Fruit fly (Drosophila melanogaster) whole organism, embryonic: ENCODE data around the gene CG31344.

ENCODE experiments used
- Abd-B ChIP-seq: fragments of 200-800 bp; sonication (Bioruptor generic); optimal IDR thresholded peaks from 2 replicates; lab custom pipeline; 2018; ENCODE audit warnings: missing biosample characterization, mild to moderate bottlenecking, missing genetic modification characterization, moderate library complexity
- Asciz ChIP-seq: fragments of 200-800 bp; sonication (Bioruptor generic); optimal IDR thresholded peaks from 2 replicates; lab custom pipeline; 2017; ENCODE audit warnings: missing biosample characterization, mild to moderate bottlenecking, missing genetic modification characterization, missing genetic modification reagents
- Atf6 ChIP-seq: fragments of 200-800 bp; sonication (Bioruptor generic); IDR thresholded peaks from 2 replicates; pipeline ENCODE4 v1.3.6; 2022; ENCODE audit warnings: missing biosample characterization, missing genetic modification characterization
- CG10267 ChIP-seq: fragments of 200-800 bp; sonication (Bioruptor generic); optimal IDR thresholded peaks from 2 replicates; lab custom pipeline; 2018; ENCODE audit warnings: missing biosample characterization, mild to moderate bottlenecking, missing genetic modification characterization, moderate library complexity
- CG10543 ChIP-seq: fragments of 200-800 bp; sonication (Bioruptor generic); optimal IDR thresholded peaks from 3 replicates; lab custom pipeline; 2017; ENCODE audit warnings: missing biosample characterization, mild to moderate bottlenecking, missing genetic modification characterization, moderate library complexity
- CG10654 ChIP-seq: fragments of 200-800 bp; sonication (Bioruptor generic); optimal IDR thresholded peaks from 2 replicates; lab custom pipeline; 2016; ENCODE audit warnings: missing biosample characterization, missing genetic modification characterization
- CG10979 ChIP-seq: fragments of 200-800 bp; sonication (Bioruptor generic); optimal IDR thresholded peaks from 2 replicates; lab custom pipeline; 2018; ENCODE audit warnings: missing biosample characterization, mild to moderate bottlenecking, missing genetic modification characterization, moderate library complexity
- CG11695 ChIP-seq: fragments of 200-800 bp; sonication (Bioruptor generic); IDR thresholded peaks from 3 replicates; pipeline ENCODE4 v1.3.6; 2022; ENCODE audit warnings: missing biosample characterization, missing genetic modification characterization
- CG12236 ChIP-seq: fragments of 200-800 bp; sonication (Bioruptor generic); optimal IDR thresholded peaks from 2 replicates; lab custom pipeline; 2016; ENCODE audit warnings: missing biosample characterization, missing genetic modification characterization
- CG12391 ChIP-seq: fragments of 200-800 bp; sonication (Bioruptor generic); optimal IDR thresholded peaks from 3 replicates; lab custom pipeline; 2018; ENCODE audit warnings: missing biosample characterization, mild to moderate bottlenecking, missing genetic modification characterization, moderate library complexity
- CG12942 ChIP-seq: fragments of 200-800 bp; sonication (Bioruptor generic); optimal IDR thresholded peaks from 3 replicates; lab custom pipeline; 2016; ENCODE audit warnings: missing biosample characterization, missing genetic modification characterization
- CG13624 ChIP-seq: fragments of 200-800 bp; sonication (Bioruptor generic); optimal IDR thresholded peaks from 2 replicates; lab custom pipeline; 2016; ENCODE audit warnings: missing biosample characterization, missing genetic modification characterization
- CG14014 ChIP-seq: fragments of 200-800 bp; sonication (Bioruptor generic); IDR thresholded peaks from 2 replicates; pipeline ENCODE4 v1.3.6; 2022; ENCODE audit warnings: missing biosample characterization, missing genetic modification characterization
- CG18599 ChIP-seq: fragments of 200-800 bp; sonication (Bioruptor generic); optimal IDR thresholded peaks from 3 replicates; lab custom pipeline; 2017; ENCODE audit warnings: missing biosample characterization, missing genetic modification characterization, mild to moderate bottlenecking, moderate library complexity, missing genetic modification reagents
- CG30431 ChIP-seq: fragments of 200-800 bp; sonication (Bioruptor generic); optimal IDR thresholded peaks from 2 replicates; lab custom pipeline; 2017; ENCODE audit warnings: missing biosample characterization, missing genetic modification characterization
- CG4820 ChIP-seq: fragments of 200-800 bp; sonication (Bioruptor generic); optimal IDR thresholded peaks from 3 replicates; lab custom pipeline; 2016; ENCODE audit warnings: missing biosample characterization, missing genetic modification characterization
- CG4854 ChIP-seq: fragments of 200-800 bp; sonication (Bioruptor generic); optimal IDR thresholded peaks from 2 replicates; lab custom pipeline; 2016; ENCODE audit warnings: missing biosample characterization, missing genetic modification characterization, inconsistent platforms
- CG6683 ChIP-seq: fragments of 200-800 bp; sonication (Bioruptor generic); optimal IDR thresholded peaks from 2 replicates; lab custom pipeline; 2017; ENCODE audit warnings: missing biosample characterization, mild to moderate bottlenecking, missing genetic modification characterization, missing genetic modification reagents
- CG7963 ChIP-seq: fragments of 200-800 bp; sonication (Bioruptor generic); IDR thresholded peaks from 3 replicates; pipeline ENCODE4 v1.3.6; 2022; ENCODE audit warnings: missing biosample characterization, missing genetic modification characterization; ENCODE audit not compliant: partially characterized antibody
- D19B ChIP-seq: fragments of 200-800 bp; sonication (Bioruptor generic); optimal IDR thresholded peaks from 2 replicates; lab custom pipeline; 2017; ENCODE audit warnings: missing biosample characterization, mild to moderate bottlenecking, missing genetic modification characterization
- Dek ChIP-seq: fragments of 200-800 bp; sonication (Bioruptor generic); optimal IDR thresholded peaks from 3 replicates; lab custom pipeline; 2019; ENCODE audit warnings: missing biosample characterization, mild to moderate bottlenecking, missing genetic modification characterization, moderate library complexity
- Doc3 ChIP-seq: fragments of 200-800 bp; sonication (Bioruptor generic); IDR thresholded peaks from 3 replicates; pipeline ENCODE4 v1.3.6; 2022; ENCODE audit warnings: missing biosample characterization, missing genetic modification characterization; ENCODE audit not compliant: partially characterized antibody
- Ets65A ChIP-seq: fragments of 200-800 bp; sonication (Bioruptor generic); peaks from one replicate; lab custom pipeline; 2016; ENCODE audit warnings: missing biosample characterization, missing genetic modification characterization
- Hr78 ChIP-seq, 2 experiments: fragments of 200-800 bp in 1 of 2; fragments of >200 bp in 1 of 2; sonication (Bioruptor generic) in 1 of 2; optimal IDR thresholded peaks; 2 replicates each; lab custom pipeline; 2017 to 2019; ENCODE audit warnings: missing biosample characterization in 2 of 2, missing genetic modification characterization in 2 of 2, mild to moderate bottlenecking in 1 of 2, moderate library complexity in 1 of 2
- Neu2 ChIP-seq: fragments of 200-800 bp; sonication (Bioruptor generic); optimal IDR thresholded peaks from 3 replicates; lab custom pipeline; 2016; ENCODE audit warnings: missing biosample characterization, missing genetic modification characterization, borderline replicate concordance
- Optix ChIP-seq: fragments of 200-800 bp; sonication (Bioruptor generic); IDR thresholded peaks from 3 replicates; pipeline ENCODE4 v1.3.6; 2022; ENCODE audit warnings: missing biosample characterization, missing genetic modification characterization
- Ssrp ChIP-seq: fragments of 200-800 bp; sonication (Bioruptor generic); optimal IDR thresholded peaks from 2 replicates; lab custom pipeline; 2018; ENCODE audit warnings: missing biosample characterization, mild to moderate bottlenecking, missing genetic modification characterization, moderate library complexity
- ab ChIP-seq: fragments of 200-800 bp; sonication (Bioruptor generic); optimal IDR thresholded peaks from 2 replicates; lab custom pipeline; 2016; ENCODE audit warnings: missing biosample characterization, missing genetic modification characterization
- ap ChIP-seq: fragments of 200-800 bp; sonication (Bioruptor generic); IDR thresholded peaks from 2 replicates; pipeline ENCODE4 v1.3.6; 2022; ENCODE audit warnings: missing biosample characterization, missing genetic modification characterization
- bowl ChIP-seq: fragments of 200-800 bp; sonication (Bioruptor generic); IDR thresholded peaks from 2 replicates; pipeline ENCODE4 v1.3.6; 2022; ENCODE audit warnings: missing biosample characterization, missing genetic modification characterization
- cad ChIP-seq: fragments of >200 bp; optimal IDR thresholded peaks from 2 replicates; lab custom pipeline; 2017; ENCODE audit warnings: missing biosample characterization, missing genetic modification characterization
- chif ChIP-seq, 2 experiments: fragments of 200-800 bp; sonication (Bioruptor generic); optimal IDR thresholded peaks; 3 replicates each; lab custom pipeline; 2016; ENCODE audit warnings: missing biosample characterization in 2 of 2, missing genetic modification characterization in 2 of 2
- da ChIP-seq: fragments of 200-800 bp; sonication (Bioruptor generic); optimal IDR thresholded peaks from 2 replicates; lab custom pipeline; 2016; ENCODE audit warnings: missing biosample characterization, missing genetic modification characterization
- eve ChIP-seq, 2 experiments: fragments of >200 bp; optimal IDR thresholded peaks; 2 replicates each; lab custom pipeline; 2017; ENCODE audit warnings: missing biosample characterization in 2 of 2, missing genetic modification characterization in 2 of 2
- her ChIP-seq: fragments of 200-800 bp; sonication (Bioruptor generic); optimal IDR thresholded peaks from 2 replicates; lab custom pipeline; 2016; ENCODE audit warnings: missing biosample characterization, missing genetic modification characterization
- hth ChIP-seq: fragments of >200 bp; optimal IDR thresholded peaks from 2 replicates; lab custom pipeline; 2017; ENCODE audit warnings: inconsistent platforms
- jigr1 ChIP-seq: fragments of 200-800 bp; sonication (Bioruptor generic); IDR thresholded peaks from 3 replicates; pipeline ENCODE4 v1.3.6; 2022; ENCODE audit warnings: missing biosample characterization, missing genetic modification characterization
- jing ChIP-seq: fragments of 200-800 bp; sonication (Bioruptor generic); optimal IDR thresholded peaks from 2 replicates; lab custom pipeline; 2018; ENCODE audit warnings: missing biosample characterization, mild to moderate bottlenecking, missing genetic modification characterization
- kah ChIP-seq: fragments of 200-800 bp; sonication (Bioruptor generic); optimal IDR thresholded peaks from 2 replicates; lab custom pipeline; 2018; ENCODE audit warnings: missing biosample characterization, mild to moderate bottlenecking, missing genetic modification characterization
- lov ChIP-seq, 2 experiments: fragments of 200-800 bp in 1 of 2; fragments of >200 bp in 1 of 2; sonication (Bioruptor generic) in 1 of 2; IDR thresholded peaks in 1 of 2; optimal IDR thresholded peaks in 1 of 2; 2 replicates in 1 of 2; 3 replicates in 1 of 2; pipeline versions ENCODE4 v1.3.6 to Lab custom; 2017 to 2022; ENCODE audit warnings: missing biosample characterization in 1 of 2, missing genetic modification characterization in 1 of 2
- maf-S ChIP-seq: fragments of 200-800 bp; sonication (Bioruptor generic); optimal IDR thresholded peaks from 2 replicates; lab custom pipeline; 2016; ENCODE audit warnings: missing biosample characterization, missing genetic modification characterization
- nau ChIP-seq: fragments of 200-800 bp; sonication (Bioruptor generic); optimal IDR thresholded peaks from 3 replicates; lab custom pipeline; 2017; ENCODE audit warnings: missing biosample characterization, mild to moderate bottlenecking, missing genetic modification characterization, missing genetic modification reagents
- onecut ChIP-seq: fragments of 200-800 bp; sonication (Bioruptor generic); IDR thresholded peaks from 2 replicates; pipeline ENCODE4 v1.3.6; 2022; ENCODE audit warnings: missing biosample characterization, missing genetic modification characterization
- p53 ChIP-seq: fragments of 200-800 bp; sonication (Bioruptor generic); optimal IDR thresholded peaks from 2 replicates; lab custom pipeline; 2016; ENCODE audit warnings: missing biosample characterization, missing genetic modification characterization
- pho ChIP-seq: fragments of 200-800 bp; sonication (Bioruptor generic); optimal IDR thresholded peaks from 2 replicates; lab custom pipeline; 2016; ENCODE audit warnings: missing biosample characterization, missing genetic modification characterization
- psq ChIP-seq: fragments of 200-800 bp; sonication (Bioruptor generic); optimal IDR thresholded peaks from 2 replicates; lab custom pipeline; 2017; ENCODE audit warnings: missing biosample characterization, missing genetic modification characterization
- pzg ChIP-seq: fragments of 200-800 bp; sonication (Bioruptor generic); optimal IDR thresholded peaks from 3 replicates; lab custom pipeline; 2018; ENCODE audit warnings: missing biosample characterization, mild to moderate bottlenecking, missing genetic modification characterization, moderate library complexity
- row ChIP-seq: fragments of 200-800 bp; sonication (Bioruptor generic); IDR thresholded peaks from 3 replicates; pipeline ENCODE4 v1.3.6; 2022; ENCODE audit warnings: missing biosample characterization, missing genetic modification characterization
- so ChIP-seq: fragments of 200-800 bp; sonication (Bioruptor generic); IDR thresholded peaks from 3 replicates; pipeline ENCODE4 v1.3.6; 2022; ENCODE audit warnings: missing biosample characterization, missing genetic modification characterization
- trem ChIP-seq: fragments of 200-800 bp; optimal IDR thresholded peaks from 3 replicates; lab custom pipeline; 2019; ENCODE audit warnings: missing biosample characterization, mild to moderate bottlenecking, missing genetic modification characterization, moderate library complexity
- vfl ChIP-seq: fragments of 200-800 bp; sonication (Bioruptor generic); optimal IDR thresholded peaks from 2 replicates; lab custom pipeline; 2016; ENCODE audit warnings: missing biosample characterization, missing genetic modification characterization

CG31344 gene

dm6 chr3R:15213362-15213989 is 11.7 kb downstream of the CG31344 start, which contains the start of the genes CG6654 and CG4210 (continued):
- peak; percentile 58 for TF ChIP-seq CG10267 (tag; lab: Kevin White, UChicago)
- no peak for TF ChIP-seq Optix (GFP tag; lab: Robert Waterston, UW)
- TF ChIP-seq D19B (GFP tag; lab: Kevin White, UChicago), result no peak
- TF ChIP-seq CG18599 (GFP tag; lab: Kevin White, UChicago), result no peak
- TF ChIP-seq kah, result no peak
- no peak for TF ChIP-seq jigr1
- no peak for TF ChIP-seq Abd-B (GFP tag; lab: Kevin White, UChicago)
- no peak for TF ChIP-seq onecut (GFP tag; lab: Robert Waterston, UW)
- no peak for TF ChIP-seq hth
- TF ChIP-seq Asciz (GFP tag; lab: Kevin White, UChicago), result peak; percentile 1
- no peak for TF ChIP-seq cad (GFP tag; lab: Kevin White, UChicago)
- TF ChIP-seq pzg (GFP tag; lab: Kevin White, UChicago), result peak; percentile 67
- TF ChIP-seq nau (GFP tag; lab: Kevin White, UChicago), result no peak
- TF ChIP-seq Doc3 (GFP tag; lab: Robert Waterston, UW), result peak; percentile 75
- TF ChIP-seq Hr78 (GFP tag; optimal IDR thresholded peaks at IDR 0.05; lab: Kevin White, UChicago), result no peak
- no peak for TF ChIP-seq pho (GFP tag; lab: Kevin White, UChicago)
- no peak for TF ChIP-seq Ssrp (tag; lab: Kevin White, UChicago)
- no peak for TF ChIP-seq her
- no peak for TF ChIP-seq vfl (GFP tag; lab: Kevin White, UChicago)
- TF ChIP-seq CG11695, result no peak
- no peak for TF ChIP-seq eve (GFP tag; optimal IDR thresholded peaks at IDR 0.05; lab: Kevin White, UChicago)
- no peak for TF ChIP-seq Dek (tag; lab: Kevin White, UChicago)
- no peak for TF ChIP-seq psq (GFP tag; lab: Kevin White, UChicago)
- peak; percentile 59 for TF ChIP-seq trem
- no peak for TF ChIP-seq ab
- no peak for TF ChIP-seq da (GFP tag; lab: Kevin White, UChicago)
- no peak for TF ChIP-seq CG10543 (GFP tag; lab: Kevin White, UChicago)
- TF ChIP-seq Neu2 (GFP tag; lab: Kevin White, UChicago), result no peak
- TF ChIP-seq jing (GFP tag; lab: Kevin White, UChicago), result no peak
- TF ChIP-seq chif (GFP tag; optimal IDR thresholded peaks at IDR 0.05; lab: Kevin White, UChicago), result no peak
- TF ChIP-seq CG12391 (tag; lab: Kevin White, UChicago), result peak; percentile 43
- TF ChIP-seq CG4820 (GFP tag; lab: Kevin White, UChicago), result no peak
- no peak for TF ChIP-seq CG30431
- TF ChIP-seq CG10979 (tag; lab: Kevin White, UChicago), result peak; percentile 1
- no peak for TF ChIP-seq Atf6 (GFP tag; lab: Robert Waterston, UW)
- no peak for TF ChIP-seq lov (optimal IDR thresholded peaks at IDR 0.05; lab: Kevin White, UChicago)
- no peak for TF ChIP-seq lov (GFP tag; IDR thresholded peaks at IDR 0.05; lab: Robert Waterston, UW)
- TF ChIP-seq CG6683 (GFP tag; lab: Kevin White, UChicago), result no peak
- no peak for TF ChIP-seq ap
- no peak for TF ChIP-seq Ets65A (GFP tag; lab: Kevin White, UChicago)
- no peak for TF ChIP-seq so (GFP tag; lab: Robert Waterston, UW)
- TF ChIP-seq CG12236 (GFP tag; lab: Kevin White, UChicago), result no peak
- no peak for TF ChIP-seq CG12942 (GFP tag; lab: Kevin White, UChicago)
- TF ChIP-seq p53 (GFP tag; lab: Kevin White, UChicago), result no peak
- no peak for TF ChIP-seq CG7963 (GFP tag; lab: Robert Waterston, UW)
- no peak for TF ChIP-seq maf-S (GFP tag; lab: Kevin White, UChicago)
- TF ChIP-seq CG4854, result no peak
- TF ChIP-seq CG14014 (GFP tag; lab: Robert Waterston, UW), result no peak
- TF ChIP-seq CG13624 (GFP tag; lab: Kevin White, UChicago), result no peak
- no peak for TF ChIP-seq bowl (GFP tag; lab: Robert Waterston, UW)
- TF ChIP-seq CG10654 (GFP tag; lab: Kevin White, UChicago), result no peak
- TF ChIP-seq row (GFP tag; lab: Robert Waterston, UW), result peak; percentile 71
